Fruit fly (Drosophila melanogaster): ENCODE data around the gene Brr2.
A peak's percentile ranks its signal among the peaks of the same experiment; 100 is the strongest.

The Brr2 gene

DNA sequence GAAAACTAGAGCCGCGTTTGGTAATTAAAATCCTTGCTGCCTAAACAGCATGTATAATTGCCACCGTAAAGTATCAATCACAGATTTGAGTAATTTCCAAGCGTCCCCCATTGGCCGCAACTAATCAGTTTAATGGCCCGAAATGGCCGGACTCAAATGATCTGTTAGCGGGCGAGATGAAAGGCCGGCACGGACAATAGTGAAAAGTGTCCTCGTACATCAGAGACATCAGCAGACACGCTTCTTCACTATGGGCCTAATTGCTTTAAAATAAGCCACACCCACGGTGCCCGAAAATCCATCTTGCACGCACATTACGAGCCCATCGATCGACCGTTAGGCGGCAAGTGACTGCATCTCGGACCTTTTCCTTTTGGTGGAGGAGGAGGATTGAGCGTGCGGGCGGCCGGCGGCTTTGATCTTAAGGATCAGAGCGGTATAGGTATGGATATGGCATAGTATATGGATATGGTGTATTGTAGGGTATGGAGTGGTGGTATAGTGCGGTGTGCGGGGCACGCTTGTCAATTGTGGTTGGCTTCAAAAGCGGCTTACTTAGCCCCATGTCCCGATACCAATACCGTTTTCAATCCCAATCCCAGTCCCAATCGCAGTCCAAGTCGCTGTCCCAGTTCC lies 44.8 kb upstream of the Brr2 start (continued):
- no peak for TF ChIP-seq lilli (GFP tag; optimal IDR thresholded peaks at IDR 0.05)
- no peak for TF ChIP-seq da (GFP tag; optimal IDR thresholded peaks at IDR 0.05)
- TF ChIP-seq yki (optimal IDR thresholded peaks at IDR 0.05) = no peak
- TF ChIP-seq CG11085 (GFP tag; IDR thresholded peaks at IDR 0.05) = no peak
- no peak for TF ChIP-seq Awh (GFP tag; IDR thresholded peaks at IDR 0.05)
- no peak for TF ChIP-seq CG42726 (GFP tag; IDR thresholded peaks at IDR 0.05; ENCODE audit: partially characterized antibody)
- TF ChIP-seq CG13123 (GFP tag; optimal IDR thresholded peaks at IDR 0.05) = no peak
- peak; percentile 69; the same call in 1 of the 3 replicates for TF ChIP-seq CG2199 (GFP tag; IDR thresholded peaks at IDR 0.05)
- TF ChIP-seq hbn (GFP tag; IDR thresholded peaks at IDR 0.05; ENCODE audit: partially characterized antibody) = no peak
- TF ChIP-seq D (optimal IDR thresholded peaks at IDR 0.05) = peak; percentile 75
- no peak for TF ChIP-seq D (GFP tag; optimal IDR thresholded peaks at IDR 0.05)
- TF ChIP-seq CG9797 (GFP tag; optimal IDR thresholded peaks at IDR 0.05) = no peak
- TF ChIP-seq CG10321 (GFP tag; IDR thresholded peaks at IDR 0.05) = no peak
- no peak for TF ChIP-seq CG13775 (GFP tag; optimal IDR thresholded peaks at IDR 0.05)
- TF ChIP-seq org-1 (GFP tag; optimal IDR thresholded peaks at IDR 0.05) = no peak
- peak; percentile 13 for TF ChIP-seq CG4707 (GFP tag; optimal IDR thresholded peaks at IDR 0.05)
- no peak for TF ChIP-seq CG12659 (GFP tag; optimal IDR thresholded peaks at IDR 0.05)
- no peak for TF ChIP-seq CG15011 (GFP tag; optimal IDR thresholded peaks at IDR 0.05)
- no peak for TF ChIP-seq CG11456 (GFP tag; IDR thresholded peaks at IDR 0.05)
- no peak for TF ChIP-seq Deaf1 (tag; optimal IDR thresholded peaks at IDR 0.05)
- no peak for TF ChIP-seq Chrac-16 (GFP tag; optimal IDR thresholded peaks at IDR 0.05)
- TF ChIP-seq psq (GFP tag; optimal IDR thresholded peaks at IDR 0.05) = no peak
- TF ChIP-seq tll (GFP tag; optimal IDR thresholded peaks at IDR 0.05) = no peak
- no peak for TF ChIP-seq shn (GFP tag; optimal IDR thresholded peaks at IDR 0.05)
- TF ChIP-seq Nf-YC (tag; optimal IDR thresholded peaks at IDR 0.05) = no peak
- no peak for TF ChIP-seq ttk (GFP tag; IDR thresholded peaks at IDR 0.05)
- TF ChIP-seq CG10654 (GFP tag; optimal IDR thresholded peaks at IDR 0.05) = no peak
- TF ChIP-seq CG6654 (GFP tag; optimal IDR thresholded peaks at IDR 0.05) = no peak
- TF ChIP-seq CG17802 (tag; optimal IDR thresholded peaks at IDR 0.05) = no peak
- no peak for TF ChIP-seq CG3281 (GFP tag; optimal IDR thresholded peaks at IDR 0.05)
- no peak for TF ChIP-seq dati (GFP tag; IDR thresholded peaks at IDR 0.05)
- TF ChIP-seq jigr1 (GFP tag; IDR thresholded peaks at IDR 0.05) = no peak
- TF ChIP-seq CG4360 (GFP tag; IDR thresholded peaks at IDR 0.05) = no peak
- no peak for TF ChIP-seq run (tag; optimal IDR thresholded peaks at IDR 0.05)
- TF ChIP-seq CG4730 (GFP tag; IDR thresholded peaks at IDR 0.05) = no peak
- no peak for TF ChIP-seq CG3163 (GFP tag; optimal IDR thresholded peaks at IDR 0.05)
- no peak for TF ChIP-seq ems (GFP tag; optimal IDR thresholded peaks at IDR 0.05)
- TF ChIP-seq CG14710 (tag; optimal IDR thresholded peaks at IDR 0.05) = no peak
- TF ChIP-seq NC2β (GFP tag; optimal IDR thresholded peaks at IDR 0.05) = no peak
- TF ChIP-seq CG4820 (GFP tag; optimal IDR thresholded peaks at IDR 0.05) = no peak
- TF ChIP-seq corto (GFP tag; optimal IDR thresholded peaks at IDR 0.05) = no peak
- TF ChIP-seq exex (tag; optimal IDR thresholded peaks at IDR 0.05) = no peak
- TF ChIP-seq bigmax (GFP tag; optimal IDR thresholded peaks at IDR 0.05) = no peak
- TF ChIP-seq slp2 (GFP tag; optimal IDR thresholded peaks at IDR 0.05) = no peak
- no peak for TF ChIP-seq CG3838 (GFP tag; optimal IDR thresholded peaks at IDR 0.05)
- TF ChIP-seq fd64A (GFP tag; optimal IDR thresholded peaks at IDR 0.05) = no peak
- TF ChIP-seq lbe (GFP tag; optimal IDR thresholded peaks at IDR 0.05) = no peak
- no peak for TF ChIP-seq amos (GFP tag; IDR thresholded peaks at IDR 0.05; ENCODE audit: partially characterized antibody)
- TF ChIP-seq cas (GFP tag; IDR thresholded peaks at IDR 0.05) = no peak
- TF ChIP-seq eve (GFP tag; optimal IDR thresholded peaks at IDR 0.05) = no peak
